Worm (Caenorhabditis elegans) whole organism, midembryonic: ENCODE data around the gene C31H1.1.

Experiments
- cog-1 ChIP-seq: sonication (generic microtip); optimal IDR thresholded peaks from 2 replicates; lab custom pipeline; 2016; ENCODE audit warnings: missing genetic modification characterization, missing compliant biosample characterization
- ztf-23 ChIP-seq: fragments of 200-800 bp; sonication (Bioruptor generic); IDR thresholded peaks from 2 replicates; pipeline ENCODE4 v1.3.6; 2022; ENCODE audit warnings: missing genetic modification reagents, missing genetic modification characterization, missing compliant biosample characterization

- TF ChIP-seq ztf-23 (GFP tag; lab: Robert Waterston, UW) (no peak), cog-1 (tag; lab: Kevin White, UChicago) (no peak)
Measured at ce11 chrIV:5806348-5806747, 9.1 kb downstream of the C31H1.1 start.
